Fruit fly (Drosophila melanogaster) whole organism, pupa: Measurements from ENCODE around the gene Cp7Fb.

Source experiments
- CG10348 ChIP-seq: fragments of 200-800 bp; sonication (Bioruptor generic); IDR thresholded peaks from 2 replicates; pipeline ENCODE4 v1.3.6; 2022; ENCODE audit warnings: missing biosample characterization, missing genetic modification characterization
- CG12605 ChIP-seq: fragments of 200-800 bp; sonication (Bioruptor generic); IDR thresholded peaks from 2 replicates; pipeline ENCODE4 v1.3.6; 2022; ENCODE audit warnings: missing biosample characterization, missing genetic modification characterization
- CG13204 ChIP-seq: fragments of 200-800 bp; sonication (Bioruptor generic); optimal IDR thresholded peaks from 2 replicates; lab custom pipeline; 2018; ENCODE audit warnings: missing biosample characterization, mild to moderate bottlenecking, missing genetic modification characterization, moderate library complexity
- CG14655 ChIP-seq: fragments of 200-800 bp; sonication (Bioruptor generic); optimal IDR thresholded peaks from 3 replicates; lab custom pipeline; 2017; ENCODE audit warnings: mild to moderate bottlenecking, missing biosample characterization, missing genetic modification reagents, missing genetic modification characterization
- CG15710 ChIP-seq: fragments of 200-800 bp; sonication (Bioruptor generic); optimal IDR thresholded peaks from 2 replicates; lab custom pipeline; 2018; ENCODE audit warnings: missing biosample characterization, mild to moderate bottlenecking, missing genetic modification characterization, moderate library complexity
- CG17806 ChIP-seq: fragments of 200-800 bp; sonication (Bioruptor generic); optimal IDR thresholded peaks from 2 replicates; lab custom pipeline; 2018; ENCODE audit warnings: missing biosample characterization, mild to moderate bottlenecking, missing genetic modification characterization, moderate library complexity
- CG32121 ChIP-seq: fragments of 200-800 bp; sonication (Bioruptor generic); IDR thresholded peaks from 2 replicates; pipeline ENCODE4 v1.3.6; 2022; ENCODE audit warnings: missing biosample characterization, missing genetic modification characterization
- CG34367 ChIP-seq: fragments of 200-800 bp; sonication (Bioruptor generic); optimal IDR thresholded peaks from 2 replicates; lab custom pipeline; 2018; ENCODE audit warnings: missing biosample characterization, mild to moderate bottlenecking, missing genetic modification characterization
- CG4496 ChIP-seq: fragments of 200-800 bp; sonication (Bioruptor generic); IDR thresholded peaks from 3 replicates; pipeline ENCODE4 v1.3.6; 2022; ENCODE audit warnings: missing biosample characterization, missing genetic modification characterization
- CG8159 ChIP-seq: fragments of 200-800 bp; sonication (Bioruptor generic); optimal IDR thresholded peaks from 3 replicates; lab custom pipeline; 2018; ENCODE audit warnings: missing biosample characterization, mild to moderate bottlenecking, missing genetic modification characterization, moderate library complexity
- CG8301 ChIP-seq: fragments of 200-800 bp; sonication (Bioruptor generic); optimal IDR thresholded peaks from 2 replicates; lab custom pipeline; 2018; ENCODE audit warnings: missing biosample characterization, mild to moderate bottlenecking, missing genetic modification characterization
- CG9948 ChIP-seq: fragments of 200-800 bp; sonication (Bioruptor generic); optimal IDR thresholded peaks from 2 replicates; lab custom pipeline; 2018; ENCODE audit warnings: missing biosample characterization, mild to moderate bottlenecking, missing genetic modification characterization, moderate library complexity
- D1 ChIP-seq: fragments of 200-800 bp; sonication (Bioruptor generic); optimal IDR thresholded peaks from 2 replicates; lab custom pipeline; 2018; ENCODE audit warnings: missing biosample characterization, mild to moderate bottlenecking, missing genetic modification characterization, moderate library complexity
- EcR ChIP-seq: fragments of 200-800 bp; sonication (Bioruptor generic); optimal IDR thresholded peaks from 3 replicates; lab custom pipeline; 2019; ENCODE audit warnings: missing biosample characterization, missing genetic modification characterization, mild to moderate bottlenecking, moderate library complexity, missing genetic modification reagents
- Ets98B ChIP-seq: fragments of 200-800 bp; sonication (Bioruptor generic); IDR thresholded peaks from 2 replicates; pipeline ENCODE4 v1.3.6; 2022; ENCODE audit warnings: missing biosample characterization, missing genetic modification characterization
- Pif1A ChIP-seq: fragments of 200-800 bp; sonication (Bioruptor generic); optimal IDR thresholded peaks from 3 replicates; lab custom pipeline; 2016; ENCODE audit warnings: missing biosample characterization, missing genetic modification characterization
- Pif1B ChIP-seq: fragments of 200-800 bp; sonication (Bioruptor generic); optimal IDR thresholded peaks from 3 replicates; lab custom pipeline; 2016; ENCODE audit warnings: missing biosample characterization, missing genetic modification characterization
- Snoo ChIP-seq: fragments of 200-800 bp; sonication (Bioruptor generic); optimal IDR thresholded peaks from 3 replicates; lab custom pipeline; 2017; ENCODE audit warnings: missing biosample characterization, mild to moderate bottlenecking, missing genetic modification characterization, inconsistent platforms
- fd96Ca ChIP-seq: fragments of 200-800 bp; sonication (Bioruptor generic); IDR thresholded peaks from 3 replicates; pipeline ENCODE4 v1.3.6; 2022; ENCODE audit warnings: missing biosample characterization, missing genetic modification characterization
- gl ChIP-seq: fragments of 200-800 bp; sonication (Bioruptor generic); optimal IDR thresholded peaks from 2 replicates; lab custom pipeline; 2018; ENCODE audit warnings: missing biosample characterization, mild to moderate bottlenecking, missing genetic modification characterization
- rn ChIP-seq: fragments of 200-800 bp; sonication (Bioruptor generic); IDR thresholded peaks from 2 replicates; pipeline ENCODE4 v1.3.6; 2022; ENCODE audit warnings: missing biosample characterization, missing genetic modification characterization

Gene Cp7Fb

DNA sequence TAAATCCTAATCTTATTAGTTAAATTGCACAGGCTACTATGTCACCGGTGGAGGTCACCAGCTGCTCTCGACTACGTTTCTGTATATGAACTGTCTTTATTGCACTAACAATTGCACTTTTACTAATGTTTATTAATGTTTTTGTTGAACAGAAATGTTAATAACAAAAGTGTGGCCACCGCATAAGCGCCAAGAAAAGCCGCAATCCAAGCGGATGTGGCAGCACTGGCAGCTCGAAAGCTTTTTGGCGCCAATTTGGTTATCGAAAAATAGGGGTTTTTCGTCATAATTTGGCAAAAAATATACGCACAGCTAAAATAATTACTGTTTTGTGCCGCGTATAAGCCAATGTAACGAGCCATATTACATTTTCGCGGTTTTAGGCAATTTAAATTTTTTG lies 31.5 kb upstream of the Cp7Fb start, which contains the start of gene CG12123:
CG12123 (minus strand) TSS at position 188 of the 400 bp plus-strand sequence.
- no peak for TF ChIP-seq CG32121 (GFP tag; lab: Robert Waterston, UW)
- no peak for TF ChIP-seq CG15710 (tag; lab: Kevin White, UChicago)
- TF ChIP-seq rn (GFP tag; lab: Robert Waterston, UW): no peak
- no peak for TF ChIP-seq CG12605 (GFP tag; lab: Robert Waterston, UW)
- no peak for TF ChIP-seq CG13204 (GFP tag; lab: Kevin White, UChicago)
- TF ChIP-seq CG14655 (GFP tag; lab: Kevin White, UChicago): no peak
- TF ChIP-seq gl: no peak
- TF ChIP-seq Snoo (tag; lab: Kevin White, UChicago): no peak
- no peak for TF ChIP-seq CG10348 (GFP tag; lab: Robert Waterston, UW)
- no peak for TF ChIP-seq CG4496 (GFP tag; lab: Robert Waterston, UW)
- TF ChIP-seq fd96Ca (GFP tag; lab: Robert Waterston, UW): no peak
- TF ChIP-seq EcR: no peak

dm6 chrX:8442912-8443311 lies 30.7 kb upstream of the Cp7Fb start:
- no peak for TF ChIP-seq CG32121 (GFP tag; lab: Robert Waterston, UW)
- no peak for TF ChIP-seq Pif1B (GFP tag; lab: Kevin White, UChicago)
- TF ChIP-seq EcR: no peak
- no peak for TF ChIP-seq CG12605 (GFP tag; lab: Robert Waterston, UW)
- TF ChIP-seq CG9948 (tag; lab: Kevin White, UChicago): no peak
- TF ChIP-seq D1 (tag; lab: Kevin White, UChicago): no peak
- TF ChIP-seq gl: no peak
- TF ChIP-seq CG15710 (tag; lab: Kevin White, UChicago): no peak
- no peak for TF ChIP-seq CG10348 (GFP tag; lab: Robert Waterston, UW)
- no peak for TF ChIP-seq CG8301 (tag; lab: Kevin White, UChicago)
- TF ChIP-seq CG13204 (GFP tag; lab: Kevin White, UChicago): no peak
- no peak for TF ChIP-seq CG34367 (tag; lab: Kevin White, UChicago)
- TF ChIP-seq Pif1A: no peak
- no peak for TF ChIP-seq Ets98B (GFP tag; lab: Robert Waterston, UW)
- no peak for TF ChIP-seq CG14655 (GFP tag; lab: Kevin White, UChicago)
- no peak for TF ChIP-seq CG8159 (tag; lab: Kevin White, UChicago)
- no peak for TF ChIP-seq Snoo (tag; lab: Kevin White, UChicago)
- TF ChIP-seq rn (GFP tag; lab: Robert Waterston, UW): no peak
- TF ChIP-seq, all 21 proteins: peak for 0

DNA sequence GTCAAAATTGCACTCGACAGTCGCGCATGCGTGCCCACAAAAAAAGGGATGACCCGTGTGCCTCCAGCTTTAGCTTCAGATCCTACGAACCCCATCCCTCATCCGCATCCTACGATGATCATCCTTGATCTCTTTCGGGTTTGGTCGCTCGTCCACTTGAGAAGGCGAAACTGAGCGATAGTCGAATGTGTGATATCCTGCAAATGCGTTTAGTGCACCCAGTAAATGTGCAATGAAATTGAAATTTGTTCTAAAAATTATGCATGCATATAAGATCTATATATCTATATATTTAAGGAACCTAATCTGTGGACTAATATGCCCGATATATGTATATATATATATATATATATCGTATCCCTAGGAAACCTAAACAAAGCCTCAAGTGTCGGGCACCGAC lies 29.4 kb upstream of the Cp7Fb start:
- TF ChIP-seq CG32121 (GFP tag; lab: Robert Waterston, UW): no peak
- no peak for TF ChIP-seq CG4496 (GFP tag; lab: Robert Waterston, UW)
- TF ChIP-seq CG10348 (GFP tag; lab: Robert Waterston, UW): no peak
- TF ChIP-seq D1 (tag; lab: Kevin White, UChicago): no peak
- no peak for TF ChIP-seq CG12605 (GFP tag; lab: Robert Waterston, UW)
- TF ChIP-seq CG8159 (tag; lab: Kevin White, UChicago): no peak
- TF ChIP-seq CG14655 (GFP tag; lab: Kevin White, UChicago): no peak
- TF ChIP-seq CG13204 (GFP tag; lab: Kevin White, UChicago): no peak
- no peak for TF ChIP-seq CG17806
- TF ChIP-seq fd96Ca (GFP tag; lab: Robert Waterston, UW): no peak
- no peak for TF ChIP-seq Ets98B (GFP tag; lab: Robert Waterston, UW)
- no peak for TF ChIP-seq CG9948 (tag; lab: Kevin White, UChicago)
- TF ChIP-seq Pif1B (GFP tag; lab: Kevin White, UChicago): no peak
- TF ChIP-seq rn (GFP tag; lab: Robert Waterston, UW): no peak
- no peak for TF ChIP-seq CG15710 (tag; lab: Kevin White, UChicago)
- no peak for TF ChIP-seq EcR
- TF ChIP-seq CG8301 (tag; lab: Kevin White, UChicago): no peak
- TF ChIP-seq CG34367 (tag; lab: Kevin White, UChicago): no peak
- TF ChIP-seq Pif1A: no peak
- no peak for TF ChIP-seq gl
- TF ChIP-seq, all 21 proteins: peak for 0

dm6 chrX:8444883-8445572 lies 28.6 kb upstream of the Cp7Fb start:
- TF ChIP-seq CG8159 (tag; lab: Kevin White, UChicago) (peak; percentile 33), CG15710 (tag; lab: Kevin White, UChicago) (no peak)

dm6 chrX:8447166-8447565 lies 26.5 kb upstream of the Cp7Fb start:
- TF ChIP-seq CG17806 (no peak), Snoo (tag; lab: Kevin White, UChicago) (no peak), fd96Ca (GFP tag; lab: Robert Waterston, UW) (no peak), CG34367 (tag; lab: Kevin White, UChicago) (no peak), D1 (tag; lab: Kevin White, UChicago) (no peak), Ets98B (GFP tag; lab: Robert Waterston, UW) (no peak), CG4496 (GFP tag; lab: Robert Waterston, UW) (no peak)

dm6 chrX:8448171-8448570 lies 25.5 kb upstream of the Cp7Fb start:
- TF ChIP-seq rn (GFP tag; lab: Robert Waterston, UW) (no peak), gl (no peak), CG8301 (tag; lab: Kevin White, UChicago) (no peak), CG32121 (GFP tag; lab: Robert Waterston, UW) (no peak), CG15710 (tag; lab: Kevin White, UChicago) (no peak), Pif1B (GFP tag; lab: Kevin White, UChicago) (no peak), CG4496 (GFP tag; lab: Robert Waterston, UW) (no peak), CG12605 (GFP tag; lab: Robert Waterston, UW) (no peak), CG10348 (GFP tag; lab: Robert Waterston, UW) (no peak)
